Fruit fly (Drosophila melanogaster): Measurements from ENCODE around the gene CG31457.

The CG31457 gene

DNA sequence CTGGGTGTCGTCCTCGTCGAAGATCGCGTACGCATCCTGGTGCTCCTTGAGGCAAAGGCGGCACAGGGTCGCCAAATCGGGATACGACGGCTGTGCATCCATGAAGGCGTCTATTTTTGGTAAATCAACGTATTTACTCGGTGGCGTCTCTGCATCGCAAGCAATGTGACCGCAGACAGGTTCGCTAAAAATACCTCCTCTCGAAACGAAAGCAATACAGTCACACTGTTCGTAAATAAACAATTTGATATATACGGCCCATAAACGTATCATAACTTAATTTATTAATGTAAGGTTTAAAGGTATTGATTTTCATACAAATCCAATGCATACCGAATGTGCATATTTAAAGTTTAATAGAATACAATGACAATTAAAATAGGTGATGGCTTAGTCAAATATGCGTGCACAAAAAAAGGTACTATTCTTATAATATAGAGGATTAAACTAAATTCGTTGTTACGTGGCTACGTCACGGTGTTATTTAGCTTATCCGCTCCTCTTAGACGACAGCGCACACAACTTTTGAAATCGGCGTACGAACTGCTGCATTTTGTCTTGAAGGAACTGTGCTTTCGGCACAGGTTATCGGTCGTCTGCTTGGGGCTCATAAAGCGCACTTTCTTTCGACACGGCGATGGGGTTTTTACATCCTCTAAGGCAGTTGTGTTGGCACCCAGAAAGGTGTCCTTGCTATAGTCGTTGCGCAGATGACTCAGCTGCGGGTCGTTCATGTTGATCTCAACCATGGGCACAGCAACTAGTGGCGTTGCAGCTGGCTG lies 1.3 kb downstream of the CG31457 start, which contains the start of gene CG31365 (continued):
- TF ChIP-seq CG7786 (GFP tag; optimal IDR thresholded peaks at IDR 0.05) (no peak), CG1832 (GFP tag; optimal IDR thresholded peaks at IDR 0.05) (no peak), tin (GFP tag; optimal IDR thresholded peaks at IDR 0.05) (no peak), CG8924 (tag; optimal IDR thresholded peaks at IDR 0.05) (peak; percentile 13), CG17568 (GFP tag; optimal IDR thresholded peaks at IDR 0.05) (no peak), az2 (GFP tag; optimal IDR thresholded peaks at IDR 0.05) (no peak), crc (GFP tag; optimal IDR thresholded peaks at IDR 0.05) (no peak), CG8388 (GFP tag; optimal IDR thresholded peaks at IDR 0.05) (peak; percentile 33), CG1602 (GFP tag; optimal IDR thresholded peaks at IDR 0.05) (no peak), bcd (GFP tag; optimal IDR thresholded peaks at IDR 0.05) (no peak), gce (GFP tag; IDR thresholded peaks at IDR 0.05) (no peak), Kr (GFP tag; optimal IDR thresholded peaks at IDR 0.05) (no peak), CG10267 (tag; optimal IDR thresholded peaks at IDR 0.05) (no peak), CG9727 (GFP tag; optimal IDR thresholded peaks at IDR 0.05) (no peak), CG3281 (GFP tag; optimal IDR thresholded peaks at IDR 0.05) (no peak), CG12391 (tag; optimal IDR thresholded peaks at IDR 0.05) (peak; percentile 31), sob (GFP tag; IDR thresholded peaks at IDR 0.05) (no peak), aop (GFP tag; IDR thresholded peaks at IDR 0.05) (no peak), Blimp-1 (GFP tag; optimal IDR thresholded peaks at IDR 0.05) (no peak), Hsf (GFP tag; optimal IDR thresholded peaks at IDR 0.05) (no peak), Ets97D (GFP tag; optimal IDR thresholded peaks at IDR 0.05) (no peak), CG17829 (tag; optimal IDR thresholded peaks at IDR 0.05) (no peak), CG13775 (GFP tag; optimal IDR thresholded peaks at IDR 0.05) (no peak), CG7963 (GFP tag; IDR thresholded peaks at IDR 0.05; ENCODE audit: partially characterized antibody) (no peak), MESR4 (GFP tag; optimal IDR thresholded peaks at IDR 0.05) (peak; percentile 90), CG2889 (GFP tag; IDR thresholded peaks at IDR 0.05) (no peak), CG32532 (GFP tag; IDR thresholded peaks at IDR 0.05) (no peak), seq (GFP tag; IDR thresholded peaks at IDR 0.05) (no peak), nerfin-1 (tag; optimal IDR thresholded peaks at IDR 0.05) (peak; percentile 18), CG11093 (GFP tag; IDR thresholded peaks at IDR 0.05) (no peak), CG8281 (tag; optimal IDR thresholded peaks at IDR 0.05) (no peak), CG8944 (GFP tag; optimal IDR thresholded peaks at IDR 0.05) (no peak), ems (GFP tag; optimal IDR thresholded peaks at IDR 0.05) (no peak), CG32772 (GFP tag; IDR thresholded peaks at IDR 0.05) (no peak), NfI (GFP tag; optimal IDR thresholded peaks at IDR 0.05) (no peak), CG15011 (GFP tag; optimal IDR thresholded peaks at IDR 0.05) (no peak), Sin3A (optimal IDR thresholded peaks at IDR 0.05) (no peak), CG12155 (GFP tag; optimal IDR thresholded peaks at IDR 0.05) (no peak), PHDP (tag; optimal IDR thresholded peaks at IDR 0.05) (peak; percentile 1), E2f1 (GFP tag; IDR thresholded peaks at IDR 0.05) (no peak), CG6765 (GFP tag; optimal IDR thresholded peaks at IDR 0.05) (no peak), kah (GFP tag; optimal IDR thresholded peaks at IDR 0.05) (no peak), Stat92E (GFP tag; optimal IDR thresholded peaks at IDR 0.05) (no peak), Nf-YB (GFP tag; optimal IDR thresholded peaks at IDR 0.05) (no peak), CG6689 (GFP tag; IDR thresholded peaks at IDR 0.05) (no peak), h (optimal IDR thresholded peaks at IDR 0.05) (no peak), CG2678 (tag; optimal IDR thresholded peaks at IDR 0.05) (no peak), Asciz (GFP tag; optimal IDR thresholded peaks at IDR 0.05) (no peak), nau (GFP tag; optimal IDR thresholded peaks at IDR 0.05) (no peak), CG2202 (tag; optimal IDR thresholded peaks at IDR 0.05) (no peak)
